Fruit fly (Drosophila melanogaster) whole organism, embryonic: Measurements from ENCODE around the gene CG5541.

Experiments
- Asciz ChIP-seq: fragments of 200-800 bp; sonication (Bioruptor generic); optimal IDR thresholded peaks from 2 replicates; lab custom pipeline; 2017; ENCODE audit warnings: missing biosample characterization, mild to moderate bottlenecking, missing genetic modification characterization, missing genetic modification reagents
- CG10267 ChIP-seq: fragments of 200-800 bp; sonication (Bioruptor generic); optimal IDR thresholded peaks from 2 replicates; lab custom pipeline; 2018; ENCODE audit warnings: missing biosample characterization, mild to moderate bottlenecking, missing genetic modification characterization, moderate library complexity
- CG12299 ChIP-seq: fragments of 200-800 bp; sonication (Bioruptor generic); optimal IDR thresholded peaks from 2 replicates; lab custom pipeline; 2018; ENCODE audit warnings: missing biosample characterization, mild to moderate bottlenecking, missing genetic modification characterization
- CG12659 ChIP-seq: fragments of 200-800 bp; sonication (Bioruptor generic); optimal IDR thresholded peaks from 3 replicates; lab custom pipeline; 2017; ENCODE audit warnings: mild to moderate bottlenecking, missing biosample characterization, missing genetic modification reagents, missing genetic modification characterization
- CG14014 ChIP-seq: fragments of 200-800 bp; sonication (Bioruptor generic); IDR thresholded peaks from 2 replicates; pipeline ENCODE4 v1.3.6; 2022; ENCODE audit warnings: missing biosample characterization, missing genetic modification characterization
- CG18599 ChIP-seq: fragments of 200-800 bp; sonication (Bioruptor generic); optimal IDR thresholded peaks from 3 replicates; lab custom pipeline; 2017; ENCODE audit warnings: missing biosample characterization, missing genetic modification characterization, mild to moderate bottlenecking, moderate library complexity, missing genetic modification reagents
- CG3407 ChIP-seq: fragments of 200-800 bp; sonication (Bioruptor generic); optimal IDR thresholded peaks from 2 replicates; lab custom pipeline; 2018; ENCODE audit warnings: missing biosample characterization, mild to moderate bottlenecking, missing genetic modification characterization
- CG6654 ChIP-seq: fragments of 200-800 bp; sonication (Bioruptor generic); optimal IDR thresholded peaks from 2 replicates; lab custom pipeline; 2017; ENCODE audit warnings: missing biosample characterization, mild to moderate bottlenecking, missing genetic modification characterization
- CG7271 ChIP-seq: fragments of 200-800 bp; sonication (Bioruptor generic); optimal IDR thresholded peaks from 2 replicates; lab custom pipeline; 2018; ENCODE audit warnings: missing biosample characterization, mild to moderate bottlenecking, missing genetic modification characterization, moderate library complexity
- CG7372 ChIP-seq: fragments of 200-800 bp; sonication (Bioruptor generic); IDR thresholded peaks from 2 replicates; pipeline ENCODE4 v1.3.6; 2022; ENCODE audit warnings: missing biosample characterization, missing genetic modification characterization
- CG7556 ChIP-seq: fragments of 200-800 bp; sonication (Bioruptor generic); optimal IDR thresholded peaks from 2 replicates; lab custom pipeline; 2017; ENCODE audit warnings: missing biosample characterization, mild to moderate bottlenecking, missing genetic modification characterization
- CG7745 ChIP-seq: fragments of 200-800 bp; sonication (Bioruptor generic); optimal IDR thresholded peaks from 2 replicates; lab custom pipeline; 2018; ENCODE audit warnings: missing biosample characterization, mild to moderate bottlenecking, missing genetic modification characterization, moderate library complexity
- CG9817 ChIP-seq: fragments of 200-800 bp; sonication (Bioruptor generic); optimal IDR thresholded peaks from 2 replicates; lab custom pipeline; 2018; ENCODE audit warnings: missing biosample characterization, mild to moderate bottlenecking, missing genetic modification characterization, moderate library complexity
- CrebB ChIP-seq: fragments of 200-800 bp; sonication (Bioruptor generic); optimal IDR thresholded peaks from 3 replicates; lab custom pipeline; 2018; ENCODE audit warnings: missing biosample characterization, mild to moderate bottlenecking, missing genetic modification characterization
- D ChIP-seq, 2 experiments: fragments of 200-800 bp in 1 of 2; fragments of >200 bp in 1 of 2; sonication (Bioruptor generic) in 1 of 2; optimal IDR thresholded peaks; 2 replicates in 1 of 2; 3 replicates in 1 of 2; lab custom pipeline; 2017; ENCODE audit warnings: mild to moderate bottlenecking in 1 of 2, missing biosample characterization in 1 of 2, missing genetic modification characterization in 1 of 2, missing genetic modification reagents in 1 of 2
- Dref ChIP-seq: fragments of 200-800 bp; sonication (Bioruptor generic); IDR thresholded peaks from 2 replicates; pipeline ENCODE4 v1.3.6; 2022; ENCODE audit warnings: missing biosample characterization, missing genetic modification characterization
- GATAe ChIP-seq: fragments of 200-800 bp; sonication (Bioruptor generic); conservative IDR thresholded peaks from 2 replicates; pipeline ENCODE4 v1.3.6; 2022; ENCODE audit warnings: missing biosample characterization, missing genetic modification characterization
- H15 ChIP-seq: fragments of 200-800 bp; sonication (Bioruptor generic); IDR thresholded peaks from 3 replicates; pipeline ENCODE4 v1.3.6; 2022; ENCODE audit warnings: missing biosample characterization, missing genetic modification characterization
- HmgZ ChIP-seq: fragments of 200-800 bp; sonication (Bioruptor generic); optimal IDR thresholded peaks from 2 replicates; lab custom pipeline; 2018; ENCODE audit warnings: missing biosample characterization, mild to moderate bottlenecking, missing genetic modification characterization
- Hmr ChIP-seq: fragments of 200-800 bp; sonication (Bioruptor generic); optimal IDR thresholded peaks from 3 replicates; lab custom pipeline; 2017; ENCODE audit warnings: mild to moderate bottlenecking, missing biosample characterization, missing genetic modification reagents, missing genetic modification characterization
- MBD-R2 ChIP-seq: fragments of 200-800 bp; sonication (Bioruptor generic); IDR thresholded peaks from 2 replicates; pipeline ENCODE4 v1.3.6; 2022; ENCODE audit warnings: missing biosample characterization, missing genetic modification characterization
- Med ChIP-seq: fragments of 200-800 bp; sonication (Bioruptor generic); peaks from one replicate; lab custom pipeline; 2016; ENCODE audit warnings: missing biosample characterization, missing genetic modification characterization, mild to moderate bottlenecking, inconsistent platforms, moderate library complexity
- Trl ChIP-seq, 3 experiments: fragments of >200 bp in 2 of 3; fragments of 200-800 bp in 1 of 3; sonication (Bioruptor generic) in 1 of 3; optimal IDR thresholded peaks; 2 replicates in 1 of 3; 3 replicates in 2 of 3; lab custom pipeline; 2016 to 2017; ENCODE audit warnings: missing biosample characterization in 1 of 3, missing genetic modification characterization in 1 of 3
- aop ChIP-seq: fragments of 200-800 bp; sonication (Bioruptor generic); IDR thresholded peaks from 2 replicates; pipeline ENCODE4 v1.3.6; 2022; ENCODE audit warnings: missing biosample characterization, missing genetic modification characterization
- cg ChIP-seq: fragments of 200-800 bp; sonication (Bioruptor generic); optimal IDR thresholded peaks from 3 replicates; lab custom pipeline; 2019; ENCODE audit warnings: missing biosample characterization, mild to moderate bottlenecking, missing genetic modification characterization, moderate library complexity
- chinmo ChIP-seq: fragments of 200-800 bp; sonication (Bioruptor generic); IDR thresholded peaks from 4 replicates; pipeline ENCODE4 v1.3.6; 2022; ENCODE audit warnings: missing biosample characterization, missing genetic modification characterization; ENCODE audit not compliant: partially characterized antibody
- exex ChIP-seq: fragments of 200-800 bp; sonication (Bioruptor generic); optimal IDR thresholded peaks from 4 replicates; lab custom pipeline; 2018; ENCODE audit warnings: missing biosample characterization, mild to moderate bottlenecking, missing genetic modification characterization, moderate library complexity
- fru ChIP-seq: fragments of >200 bp; optimal IDR thresholded peaks from 2 replicates; lab custom pipeline; 2017
- ftz-f1 ChIP-seq: fragments of 200-800 bp; sonication (Bioruptor generic); optimal IDR thresholded peaks from 2 replicates; lab custom pipeline; 2016; ENCODE audit warnings: missing biosample characterization, missing genetic modification characterization
- grn ChIP-seq: fragments of 200-800 bp; sonication (Bioruptor generic); optimal IDR thresholded peaks from 3 replicates; lab custom pipeline; 2017; ENCODE audit warnings: missing biosample characterization, missing genetic modification characterization
- kah ChIP-seq: fragments of 200-800 bp; sonication (Bioruptor generic); optimal IDR thresholded peaks from 2 replicates; lab custom pipeline; 2018; ENCODE audit warnings: missing biosample characterization, mild to moderate bottlenecking, missing genetic modification characterization
- lab ChIP-seq: fragments of 200-800 bp; sonication (Bioruptor generic); optimal IDR thresholded peaks from 3 replicates; lab custom pipeline; 2017; ENCODE audit warnings: missing biosample characterization, missing genetic modification characterization, mild to moderate bottlenecking, moderate library complexity, missing genetic modification reagents
- lmd ChIP-seq: fragments of 200-800 bp; sonication (Bioruptor generic); IDR thresholded peaks from 2 replicates; pipeline ENCODE4 v1.3.6; 2022; ENCODE audit warnings: missing biosample characterization, missing genetic modification characterization
- nerfin-1 ChIP-seq: fragments of 200-800 bp; sonication (Bioruptor generic); optimal IDR thresholded peaks from 3 replicates; lab custom pipeline; 2019; ENCODE audit warnings: missing biosample characterization, mild to moderate bottlenecking, missing genetic modification characterization, moderate library complexity
- nmo ChIP-seq: fragments of 200-800 bp; sonication (Bioruptor generic); optimal IDR thresholded peaks from 2 replicates; lab custom pipeline; 2018; ENCODE audit warnings: missing biosample characterization, mild to moderate bottlenecking, missing genetic modification characterization, moderate library complexity
- nom ChIP-seq: fragments of 200-800 bp; sonication (Bioruptor generic); optimal IDR thresholded peaks from 2 replicates; lab custom pipeline; 2017; ENCODE audit warnings: missing biosample characterization, missing genetic modification characterization, mild to moderate bottlenecking, moderate library complexity, missing genetic modification reagents
- odd ChIP-seq: fragments of 200-800 bp; sonication (Bioruptor generic); optimal IDR thresholded peaks from 2 replicates; lab custom pipeline; 2017; ENCODE audit warnings: missing biosample characterization, mild to moderate bottlenecking, missing genetic modification characterization
- p53 ChIP-seq: fragments of 200-800 bp; sonication (Bioruptor generic); optimal IDR thresholded peaks from 2 replicates; lab custom pipeline; 2016; ENCODE audit warnings: missing biosample characterization, missing genetic modification characterization
- pan ChIP-seq, 4 experiments: fragments of >200 bp in 3 of 4; fragments of 200-800 bp in 1 of 4; sonication (Bioruptor generic) in 1 of 4; optimal IDR thresholded peaks in 3 of 4; IDR thresholded peaks in 1 of 4; 2 replicates each; pipeline versions ENCODE4 v1.3.6 to Lab custom; 2017 to 2022; ENCODE audit warnings: missing biosample characterization in 2 of 4, missing genetic modification characterization in 2 of 4, mixed read lengths in 1 of 4
- pros ChIP-seq: fragments of 200-800 bp; sonication (Bioruptor generic); optimal IDR thresholded peaks from 3 replicates; lab custom pipeline; 2019; ENCODE audit warnings: missing biosample characterization, mild to moderate bottlenecking, missing genetic modification characterization, moderate library complexity
- sd ChIP-seq: fragments of 200-800 bp; sonication (Bioruptor generic); optimal IDR thresholded peaks from 3 replicates; lab custom pipeline; 2018; ENCODE audit warnings: missing biosample characterization, mild to moderate bottlenecking, missing genetic modification characterization, moderate library complexity
- slp2 ChIP-seq: fragments of 200-800 bp; sonication (Bioruptor generic); optimal IDR thresholded peaks from 2 replicates; lab custom pipeline; 2016; ENCODE audit warnings: missing biosample characterization, missing genetic modification characterization
- sug ChIP-seq: fragments of 200-800 bp; optimal IDR thresholded peaks from 2 replicates; lab custom pipeline; 2019; ENCODE audit warnings: missing biosample characterization, mild to moderate bottlenecking, missing genetic modification characterization, moderate library complexity
- twi ChIP-seq: fragments of 200-800 bp; optimal IDR thresholded peaks from 2 replicates; lab custom pipeline; 2019; ENCODE audit warnings: missing biosample characterization, mild to moderate bottlenecking, missing genetic modification characterization, moderate library complexity
- yki ChIP-seq: fragments of >200 bp; optimal IDR thresholded peaks from 3 replicates; lab custom pipeline; 2018
- z ChIP-seq: fragments of 200-800 bp; sonication (Bioruptor generic); IDR thresholded peaks from 3 replicates; pipeline ENCODE4 v1.3.6; 2022; ENCODE audit warnings: missing biosample characterization, missing genetic modification characterization

Gene CG5541

DNA sequence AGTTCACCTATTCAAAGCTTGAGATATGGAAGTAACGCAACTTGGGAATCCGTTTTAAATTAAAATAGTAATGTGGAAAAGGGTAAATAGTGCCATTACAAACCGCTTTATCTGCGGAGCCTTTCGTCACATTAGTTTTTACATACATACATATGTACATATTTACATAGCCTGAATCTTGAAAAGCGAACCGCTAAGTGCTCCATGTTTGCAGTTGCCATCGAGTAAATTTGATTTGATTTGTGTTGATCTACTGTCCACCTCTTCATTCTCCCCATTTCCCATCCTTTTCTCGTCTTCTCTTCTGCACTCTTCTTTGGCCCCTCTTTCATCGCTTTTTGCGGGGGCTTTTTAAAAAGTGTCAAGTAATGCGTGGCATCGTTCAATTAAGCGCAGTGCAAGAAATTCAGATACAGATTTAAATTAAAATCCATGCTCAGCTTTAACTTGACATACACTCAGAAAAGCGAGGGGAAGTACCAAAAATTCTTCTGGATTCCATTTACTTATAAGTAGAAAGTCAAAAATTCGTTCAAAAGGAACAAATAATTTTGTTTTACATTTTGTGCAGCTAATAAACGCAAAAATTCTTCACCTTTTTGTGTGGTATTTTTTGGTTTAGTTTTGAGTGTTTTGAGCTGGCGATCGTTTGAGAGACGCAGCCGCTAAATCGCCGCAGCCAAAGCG is 767 bp upstream of the CG5541 start (continued):
- TF ChIP-seq slp2 (GFP tag; lab: Kevin White, UChicago) (peak; percentile 51), H15 (GFP tag; lab: Robert Waterston, UW) (no peak), CG12299 (tag; lab: Kevin White, UChicago) (peak; percentile 84), Asciz (GFP tag; lab: Kevin White, UChicago) (peak; percentile 98), MBD-R2 (peak; percentile 31; the same call in 1 of the 2 replicates), kah (GFP tag; lab: Kevin White, UChicago) (peak; percentile 77), Hmr (peak; percentile 91), CG18599 (peak; percentile 89), CG3407 (GFP tag; lab: Kevin White, UChicago) (peak; percentile 96), CG10267 (tag; lab: Kevin White, UChicago) (peak; percentile 20), yki (no peak)

DNA sequence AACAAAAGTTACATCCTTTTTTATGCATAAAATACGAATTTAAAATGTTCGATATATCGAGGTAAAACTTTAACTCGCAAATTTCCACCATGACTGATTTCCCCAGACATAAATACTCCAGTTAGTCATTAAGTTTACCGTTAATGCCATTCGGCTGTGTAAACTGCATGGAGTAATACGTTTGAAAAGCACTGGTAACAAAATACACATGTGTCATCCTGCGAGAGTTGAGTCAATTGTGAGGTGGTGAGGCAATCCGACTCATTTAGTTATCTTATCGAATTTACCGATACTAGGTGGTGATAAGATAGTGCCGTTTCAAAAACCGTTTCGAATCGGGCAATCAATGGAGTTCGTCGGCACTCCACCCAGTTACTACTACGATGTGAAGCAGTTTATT is 1.7 kb downstream of the CG5541 start:
- TF ChIP-seq Med (GFP tag; lab: Kevin White, UChicago): peak; percentile 16
- no peak for TF ChIP-seq p53 (GFP tag; lab: Kevin White, UChicago)
- TF ChIP-seq CG7372: no peak
- peak; percentile 28; the same call in 1 of the 2 replicates for TF ChIP-seq GATAe (GFP tag; lab: Robert Waterston, UW)
- TF ChIP-seq nom: peak; percentile 19
- peak; percentile 42 for TF ChIP-seq grn (GFP tag; lab: Kevin White, UChicago)
- TF ChIP-seq CG6654 (GFP tag; lab: Kevin White, UChicago): peak; percentile 50
- no peak for TF ChIP-seq CG12659
- peak; percentile 69; the same call in 1 of the 3 replicates for TF ChIP-seq z
- TF ChIP-seq, all 482 proteins: peak for 6

DNA sequence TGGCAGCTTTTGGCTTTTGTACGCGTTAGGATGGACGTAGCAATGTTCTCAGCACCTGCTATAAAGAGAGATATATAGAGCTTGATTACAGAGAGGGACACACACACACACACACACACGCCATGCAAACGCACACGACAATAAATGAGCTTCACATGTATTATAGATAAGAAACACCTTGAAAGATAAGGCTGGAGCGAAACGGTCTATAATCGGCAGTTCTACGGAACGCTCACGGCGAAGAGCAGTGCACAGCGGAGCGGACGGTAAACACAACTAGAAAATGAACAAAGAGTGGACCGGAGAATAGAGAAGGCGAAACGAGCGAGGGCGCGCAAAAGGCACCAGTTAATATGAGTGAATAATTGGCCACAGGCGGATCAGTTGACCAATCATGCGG is 4.8 kb downstream of the CG5541 start:
- TF ChIP-seq twi (tag; lab: Kevin White, UChicago): no peak
- TF ChIP-seq Med (GFP tag; lab: Kevin White, UChicago): peak; percentile 22
- peak; percentile 25 for TF ChIP-seq lab (GFP tag; lab: Kevin White, UChicago)
- no peak for TF ChIP-seq CrebB (tag; lab: Kevin White, UChicago)
- no peak for TF ChIP-seq CG14014
- peak; percentile 55; the same call in 2 of the 3 replicates for TF ChIP-seq z
- TF ChIP-seq chinmo: peak; percentile 78; the same call in 1 of the 4 replicates
- no peak for TF ChIP-seq D (optimal IDR thresholded peaks at IDR 0.05; lab: Kevin White, UChicago)
- no peak for TF ChIP-seq D (GFP tag; optimal IDR thresholded peaks at IDR 0.05; lab: Kevin White, UChicago)
- TF ChIP-seq nerfin-1: no peak
- no peak for TF ChIP-seq pan (optimal IDR thresholded peaks at IDR 0.05; lab: Kevin White, UChicago)
- no peak for TF ChIP-seq pan (GFP tag; optimal IDR thresholded peaks at IDR 0.05 in 1 of 2, IDR thresholded peaks at IDR 0.05 in 1 of 2)
- no peak for TF ChIP-seq lmd (GFP tag; lab: Robert Waterston, UW)
- no peak for TF ChIP-seq nmo (GFP tag; lab: Kevin White, UChicago)
- TF ChIP-seq fru (lab: Kevin White, UChicago): no peak
- TF ChIP-seq HmgZ: no peak
- TF ChIP-seq sd (tag; lab: Kevin White, UChicago): no peak
- TF ChIP-seq CG7271: no peak
- TF ChIP-seq pros (GFP tag; lab: Kevin White, UChicago): peak; percentile 77
- no peak for TF ChIP-seq CG7556 (GFP tag; lab: Kevin White, UChicago)
- TF ChIP-seq Trl (optimal IDR thresholded peaks at IDR 0.05; lab: Kevin White, UChicago): peak; percentile 10 to 72
- no peak for TF ChIP-seq Trl (GFP tag; optimal IDR thresholded peaks at IDR 0.05; lab: Kevin White, UChicago)
- TF ChIP-seq CG9817: no peak
- TF ChIP-seq Dref (GFP tag; lab: Robert Waterston, UW): no peak
- no peak for TF ChIP-seq CG7745 (tag; lab: Kevin White, UChicago)
- peak; percentile 52 for TF ChIP-seq exex
- peak; percentile 88 for TF ChIP-seq ftz-f1 (GFP tag; lab: Kevin White, UChicago)
- no peak for TF ChIP-seq odd (GFP tag; lab: Kevin White, UChicago)
- peak; percentile 26 for TF ChIP-seq sug (tag; lab: Kevin White, UChicago)
- peak; percentile 76 for TF ChIP-seq cg (GFP tag; lab: Kevin White, UChicago)
- TF ChIP-seq aop: no peak
